Worm (Caenorhabditis elegans): ENCODE measurements around the gene kmo-2.

DNA sequence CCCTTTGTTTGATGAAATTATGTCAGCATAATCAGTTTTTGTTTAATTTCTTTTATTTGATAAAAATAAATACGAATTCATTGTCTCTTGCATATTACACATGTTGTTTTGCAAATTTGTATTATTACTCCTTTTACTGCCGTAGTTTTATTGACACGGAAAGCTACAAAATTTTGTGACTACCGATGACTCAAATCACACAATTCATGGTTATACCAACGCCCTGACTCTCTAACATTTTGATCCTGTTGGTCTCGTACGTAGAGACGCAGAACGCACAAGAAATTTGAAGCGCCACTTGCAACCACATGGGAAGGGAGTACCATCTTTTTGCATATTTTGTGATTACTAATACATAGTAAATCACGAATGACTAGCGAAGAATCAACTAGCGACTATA lies 27.5 kb upstream of the kmo-2 start, which contains the start of gene nhr-207:
- TF ChIP-seq skn-1 (tag; optimal IDR thresholded peaks at IDR 0.05) (no peak), ztf-11 (tag; optimal IDR thresholded peaks at IDR 0.05) (no peak), ceh-16 (tag; optimal IDR thresholded peaks at IDR 0.05) (no peak), aly-2 (tag; optimal IDR thresholded peaks at IDR 0.05) (no peak), ceh-82 (tag; optimal IDR thresholded peaks at IDR 0.05) (no peak), lin-39 (tag; optimal IDR thresholded peaks at IDR 0.05) (no peak), C34F6.9 (tag; optimal IDR thresholded peaks at IDR 0.05) (no peak), nhr-11 (tag; optimal IDR thresholded peaks at IDR 0.05) (no peak), dmd-4 (tag; optimal IDR thresholded peaks at IDR 0.05) (no peak), nhr-25 (tag; optimal IDR thresholded peaks at IDR 0.05) (no peak), unc-39 (tag; optimal IDR thresholded peaks at IDR 0.05) (no peak), ztf-1 (GFP tag; conservative IDR thresholded peaks at IDR 0.05) (no peak), blmp-1 (tag; optimal IDR thresholded peaks at IDR 0.05; ENCODE audit: insufficient read depth) (no peak)
